Fruit fly (Drosophila melanogaster) whole organism, adult: Measurements from ENCODE around the gene CG10140.

ENCODE experiments used
- Clk ChIP-seq: fragments of 200-800 bp; sonication (Bioruptor generic); optimal IDR thresholded peaks from 2 replicates; lab custom pipeline; 2017; ENCODE audit warnings: missing biosample characterization, missing genetic modification characterization
- Crg-1 ChIP-seq: fragments of 200-800 bp; sonication (Bioruptor generic); optimal IDR thresholded peaks from 2 replicates; lab custom pipeline; 2016; ENCODE audit warnings: missing biosample characterization, missing genetic modification characterization
- ovo ChIP-seq: fragments of 200-800 bp; sonication (Bioruptor generic); optimal IDR thresholded peaks from 2 replicates; lab custom pipeline; 2016; ENCODE audit warnings: missing biosample characterization, missing genetic modification characterization

DNA sequence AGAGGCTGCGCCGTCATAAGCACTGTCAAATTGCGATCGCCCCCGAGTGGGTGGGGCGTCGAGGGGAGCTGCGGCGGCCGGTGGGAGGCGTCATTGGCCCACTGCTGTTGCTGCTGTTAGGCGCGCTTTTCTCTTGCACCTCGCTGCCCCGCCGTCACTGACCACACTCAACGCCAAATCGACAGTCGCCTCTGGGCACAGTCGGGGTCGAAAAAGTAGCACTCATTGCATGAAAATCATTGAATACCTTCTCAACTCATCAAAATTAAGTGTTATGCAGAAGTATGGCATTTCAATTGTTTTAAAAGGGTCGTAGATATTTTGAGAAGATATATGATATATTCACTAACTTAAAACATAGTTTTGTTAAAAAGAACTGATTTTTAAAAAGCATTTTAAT, 12.0 kb upstream of the CG10140 start:
- no peak for TF ChIP-seq Crg-1
- no peak for TF ChIP-seq Clk
- no peak for TF ChIP-seq ovo (GFP tag; lab: Kevin White, UChicago)
